Worm (Caenorhabditis elegans) whole organism, young adult: ENCODE measurements around the gene rpl-28.

Experiments used
- B0336.3 ChIP-seq: fragments of 200-800 bp; sonication (Bioruptor generic); IDR thresholded peaks from 2 replicates; pipeline ENCODE4 v1.3.6; 2022; ENCODE audit warnings: missing genetic modification characterization, missing compliant biosample characterization
- D2030.7 ChIP-seq: fragments of 200-800 bp; sonication (Bioruptor generic); IDR thresholded peaks from 2 replicates; pipeline ENCODE4 v1.3.6; 2022; ENCODE audit warnings: missing genetic modification reagents, missing genetic modification characterization, missing compliant biosample characterization
- F10E7.11 ChIP-seq: sonication (generic microtip); optimal IDR thresholded peaks from 2 replicates; lab custom pipeline; 2017; ENCODE audit warnings: mild to moderate bottlenecking, missing genetic modification characterization, moderate library complexity, missing compliant biosample characterization
- F33H1.4 ChIP-seq: fragments of 200-800 bp; sonication (Bioruptor generic); IDR thresholded peaks from 2 replicates; pipeline ENCODE4 v1.3.6; 2022; ENCODE audit warnings: missing genetic modification reagents, missing genetic modification characterization, missing compliant biosample characterization
- F39B2.1 ChIP-seq: fragments of 200-800 bp; sonication (Bioruptor generic); IDR thresholded peaks from 2 replicates; pipeline ENCODE4 v1.3.6; 2022; ENCODE audit warnings: missing genetic modification reagents, missing genetic modification characterization, missing compliant biosample characterization
- F52B5.7 ChIP-seq: sonication (generic microtip); optimal IDR thresholded peaks from 2 replicates; lab custom pipeline; 2016; ENCODE audit warnings: mild to moderate bottlenecking, missing genetic modification characterization, missing compliant biosample characterization
- Y56A3A.18 ChIP-seq: fragments of 200-800 bp; sonication (Bioruptor generic); IDR thresholded peaks from 2 replicates; pipeline ENCODE4 v1.3.6; 2022; ENCODE audit warnings: missing genetic modification reagents, missing genetic modification characterization, missing compliant biosample characterization
- Y79H2A.3 ChIP-seq: fragments of 200-800 bp; sonication (Bioruptor generic); conservative IDR thresholded peaks from 2 replicates; pipeline ENCODE4 v1.3.6; 2022; ENCODE audit warnings: missing genetic modification reagents, missing genetic modification characterization, missing compliant biosample characterization
- aptf-2 ChIP-seq: fragments of 200-800 bp; sonication (Bioruptor generic); conservative IDR thresholded peaks from 2 replicates; pipeline ENCODE4 v1.3.6; 2022; ENCODE audit warnings: missing genetic modification reagents, missing genetic modification characterization, missing compliant biosample characterization
- bed-1 ChIP-seq: fragments of 200-800 bp; sonication (Bioruptor generic); IDR thresholded peaks from 2 replicates; pipeline ENCODE4 v1.3.6; 2022; ENCODE audit warnings: missing genetic modification reagents, missing genetic modification characterization, missing compliant biosample characterization
- ccch-3 ChIP-seq: fragments of 200-800 bp; sonication (Bioruptor generic); optimal IDR thresholded peaks from 2 replicates; lab custom pipeline; 2018; ENCODE audit warnings: mild to moderate bottlenecking, missing genetic modification characterization, missing compliant biosample characterization
- dpff-1 ChIP-seq: sonication (generic microtip); optimal IDR thresholded peaks from 2 replicates; lab custom pipeline; 2017; ENCODE audit warnings: mild to moderate bottlenecking, missing genetic modification characterization, missing compliant biosample characterization
- ekl-4 ChIP-seq: fragments of 200-800 bp; sonication (Bioruptor generic); IDR thresholded peaks from 2 replicates; pipeline ENCODE4 v1.3.6; 2022; ENCODE audit warnings: missing genetic modification reagents, missing genetic modification characterization, missing compliant biosample characterization
- hlh-12 ChIP-seq: sonication (generic microtip); optimal IDR thresholded peaks from 2 replicates; lab custom pipeline; 2016; ENCODE audit warnings: missing genetic modification characterization, missing compliant biosample characterization
- let-607 ChIP-seq, 2 experiments: fragments of 200-800 bp in 1 of 2; sonication (Bioruptor generic) in 1 of 2; sonication (generic microtip) in 1 of 2; optimal IDR thresholded peaks; 2 replicates each; lab custom pipeline; 2016 to 2018; ENCODE audit warnings: mild to moderate bottlenecking in 2 of 2, missing compliant biosample characterization in 2 of 2, missing genetic modification characterization in 2 of 2, moderate library complexity in 2 of 2, missing genotype in 1 of 2
- lin-26 ChIP-seq: fragments of 200-800 bp; sonication (Bioruptor generic); IDR thresholded peaks from 2 replicates; pipeline ENCODE4 v1.3.6; 2022; ENCODE audit warnings: missing genetic modification reagents, missing genetic modification characterization, missing compliant biosample characterization
- lin-35 ChIP-seq, 3 experiments: fragments of 150-350 bp in 2 of 3; sonication (generic microtip) in 1 of 3; optimal IDR thresholded peaks; 2 replicates each; lab custom pipeline; 2014 to 2018; ENCODE audit warnings: missing biosample characterization in 3 of 3, missing genetic modification characterization in 3 of 3, missing genetic modification reagents in 3 of 3
- lin-40 ChIP-seq: sonication (generic microtip); optimal IDR thresholded peaks from 2 replicates; lab custom pipeline; 2016; ENCODE audit warnings: missing genetic modification characterization, mild to moderate bottlenecking, missing compliant biosample characterization, missing genotype, missing genetic modification reagents
- lin-54 ChIP-seq: fragments of 200-800 bp; sonication (Bioruptor generic); optimal IDR thresholded peaks from 2 replicates; lab custom pipeline; 2018; ENCODE audit warnings: mild to moderate bottlenecking, missing genetic modification characterization, missing compliant biosample characterization
- madf-6 ChIP-seq: fragments of 200-800 bp; sonication (Bioruptor generic); IDR thresholded peaks from 2 replicates; pipeline ENCODE4 v1.3.6; 2022; ENCODE audit warnings: missing genetic modification reagents, missing genetic modification characterization, missing compliant biosample characterization
- mes-4 ChIP-seq: sonication (generic microtip); optimal IDR thresholded peaks from 2 replicates; lab custom pipeline; 2016; ENCODE audit warnings: missing genotype, missing genetic modification characterization, missing compliant biosample characterization
- mxl-1 ChIP-seq: sonication (generic microtip); optimal IDR thresholded peaks from 2 replicates; lab custom pipeline; 2016; ENCODE audit warnings: missing genetic modification characterization, missing compliant biosample characterization
- nfyb-1 ChIP-seq: fragments of 200-800 bp; sonication (Bioruptor generic); IDR thresholded peaks from 2 replicates; pipeline ENCODE4 v1.3.6; 2022; ENCODE audit warnings: missing genetic modification reagents, missing genetic modification characterization, missing compliant biosample characterization
- repo-1 ChIP-seq: sonication (generic microtip); optimal IDR thresholded peaks from 2 replicates; lab custom pipeline; 2017; ENCODE audit warnings: mild to moderate bottlenecking, missing genetic modification characterization, missing compliant biosample characterization
- sdz-38 ChIP-seq: sonication (generic microtip); optimal IDR thresholded peaks from 2 replicates; lab custom pipeline; 2016; ENCODE audit warnings: missing genotype, missing genetic modification characterization, missing compliant biosample characterization
- sea-2 ChIP-seq: fragments of 200-800 bp; sonication (Bioruptor generic); IDR thresholded peaks from 2 replicates; pipeline ENCODE4 v1.3.6; 2022; ENCODE audit warnings: missing genetic modification characterization, missing compliant biosample characterization
- sptf-2 ChIP-seq: fragments of 200-800 bp; sonication (Bioruptor generic); optimal IDR thresholded peaks from 2 replicates; lab custom pipeline; 2018; ENCODE audit warnings: mild to moderate bottlenecking, missing genetic modification characterization, missing compliant biosample characterization
- zfh-2 ChIP-seq: fragments of 200-800 bp; sonication (Bioruptor generic); conservative IDR thresholded peaks from 2 replicates; pipeline ENCODE4 v1.3.6; 2022; ENCODE audit warnings: missing genetic modification reagents, missing genetic modification characterization, missing compliant biosample characterization
- ztf-22 ChIP-seq: fragments of 200-800 bp; sonication (Bioruptor generic); optimal IDR thresholded peaks from 2 replicates; lab custom pipeline; 2018; ENCODE audit warnings: mild to moderate bottlenecking, missing genetic modification characterization, moderate library complexity, missing compliant biosample characterization
- ztf-25 ChIP-seq: fragments of 200-800 bp; sonication (Bioruptor generic); IDR thresholded peaks from 2 replicates; pipeline ENCODE4 v1.3.6; 2022; ENCODE audit warnings: missing genetic modification reagents, missing genetic modification characterization, missing compliant biosample characterization
- ztf-28 ChIP-seq: fragments of 200-800 bp; sonication (Bioruptor generic); IDR thresholded peaks from 2 replicates; pipeline ENCODE4 v1.3.6; 2022; ENCODE audit warnings: missing genetic modification reagents, missing genetic modification characterization, missing compliant biosample characterization
- ztf-3 ChIP-seq: fragments of 200-800 bp; sonication (Bioruptor generic); optimal IDR thresholded peaks from 2 replicates; lab custom pipeline; 2018; ENCODE audit warnings: mild to moderate bottlenecking, missing genetic modification characterization, missing compliant biosample characterization

rpl-28 gene

DNA sequence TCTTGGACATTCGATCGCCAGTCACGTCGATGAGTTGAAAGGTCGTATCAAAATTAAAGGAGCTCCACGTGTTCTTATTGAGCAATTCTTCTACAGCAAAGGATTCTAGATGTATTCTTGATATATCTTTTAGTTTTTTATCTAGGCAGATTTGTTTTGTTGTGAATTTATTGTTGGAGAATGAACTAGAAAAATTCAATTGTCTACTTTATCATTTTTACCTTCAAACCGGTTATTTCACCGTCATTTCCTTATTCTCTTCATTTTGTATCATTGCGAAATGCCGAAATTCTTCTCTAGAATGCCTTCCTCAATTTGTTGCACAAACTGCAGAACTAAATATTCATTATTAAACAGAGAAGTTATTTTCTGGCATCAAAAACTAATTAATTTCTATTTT, 1.3 kb upstream of the rpl-28 start, which contains the start of gene R11D1.10 (continued):
- TF ChIP-seq F52B5.7 (tag; lab: Kevin White, UChicago) (no peak), ztf-3 (no peak), Y79H2A.3 (GFP tag; lab: Robert Waterston, UW) (no peak)

DNA sequence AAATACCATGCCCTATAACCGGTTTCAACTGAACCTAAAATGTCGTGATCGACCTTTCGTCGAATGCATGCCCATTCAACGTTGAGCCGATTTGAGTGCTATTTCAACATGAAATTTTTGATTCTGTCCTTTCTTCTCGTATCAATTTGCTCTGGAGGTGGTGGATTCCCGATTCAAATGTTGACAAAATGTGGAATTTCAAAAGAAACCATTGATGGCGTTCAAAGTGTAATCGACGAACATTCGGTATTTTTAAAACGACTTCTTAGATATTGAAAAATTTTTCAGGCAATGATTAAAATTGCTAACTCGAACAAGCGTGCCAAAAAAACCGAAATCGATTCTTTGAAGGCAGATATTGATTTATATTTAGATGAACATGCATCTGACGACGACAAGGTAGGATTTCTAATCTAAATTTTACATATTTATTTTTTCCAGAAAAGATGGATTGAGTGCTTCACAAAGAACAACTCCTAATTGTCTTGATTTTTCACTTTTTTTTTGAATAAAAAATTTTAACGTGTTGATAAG, 741 bp downstream of the rpl-28 start, which contains the start of gene R11D1.13:
Gene R11D1.13, plus strand, starts transcription at position 51 of the 534 bp plus-strand sequence.
- 0 out of 2 replicates have a peak, but pooled peaks have one; percentile 29 for TF ChIP-seq nfyb-1
- TF ChIP-seq ekl-4 (GFP tag; lab: Robert Waterston, UW), result 0 out of 2 replicates have a peak, but pooled peaks have one; percentile 34
- TF ChIP-seq lin-54 (GFP tag; lab: Kevin White, UChicago), result peak; percentile 9
- TF ChIP-seq lin-40 (tag; lab: Kevin White, UChicago), result no peak
- peak in 1 of 3 experiments; percentile 5 for TF ChIP-seq lin-35 (GFP tag; optimal IDR thresholded peaks at IDR 0.05; lab: Kevin White, UChicago)
- TF ChIP-seq sea-2 (GFP tag; lab: Robert Waterston, UW), result no peak
- peak; percentile 51 for TF ChIP-seq B0336.3 (GFP tag; lab: Robert Waterston, UW)
- TF ChIP-seq madf-6 (GFP tag; lab: Robert Waterston, UW), result peak; percentile 54; the same call in 1 of the 2 replicates

DNA sequence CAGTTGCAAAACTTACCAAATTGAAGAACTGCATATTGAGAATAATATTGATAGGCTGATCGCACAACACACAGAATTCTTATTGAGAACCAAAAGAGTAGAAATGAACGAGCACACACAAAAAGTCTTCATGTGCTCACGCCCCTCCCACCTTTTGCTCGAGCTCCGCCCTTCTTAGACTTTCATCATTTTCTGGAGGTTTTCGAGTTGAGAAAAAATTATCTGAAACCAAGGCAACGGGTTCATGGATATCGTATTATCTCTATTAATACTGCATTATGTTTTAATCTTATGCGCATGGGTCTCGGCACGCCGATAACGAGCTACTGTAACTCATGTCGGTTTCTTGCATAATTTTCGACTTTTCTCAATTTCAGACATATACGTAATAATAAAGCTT, 2.0 kb downstream of the rpl-28 start, which contains the start of gene R11D1.12:
Gene R11D1.12, minus strand, starts transcription at position 101 of the 400 bp plus-strand sequence.
- TF ChIP-seq F39B2.1 (GFP tag; lab: Robert Waterston, UW), result no peak

DNA sequence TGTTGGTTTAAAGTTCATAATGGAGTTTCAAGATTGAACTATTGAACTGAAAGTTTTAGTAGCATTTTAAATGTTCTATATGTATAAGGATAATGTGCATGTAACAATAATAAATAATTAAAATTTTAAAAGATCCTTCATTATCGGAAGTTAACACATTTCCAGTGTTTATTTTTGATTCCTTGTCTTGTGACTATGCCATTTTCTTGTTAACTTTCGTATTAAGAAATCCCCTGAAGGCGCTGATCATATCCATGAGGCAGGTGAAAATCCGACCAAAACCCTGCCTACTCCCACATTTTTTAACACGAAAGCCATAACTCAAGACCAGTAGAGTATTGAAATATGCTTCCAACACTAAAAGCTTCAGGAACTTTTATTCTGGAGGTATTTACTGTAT, 8.2 kb downstream of the rpl-28 start, which contains the start of gene R11D1.7:
Gene R11D1.7, plus strand, starts transcription at position 301 of the 400 bp plus-strand sequence.
- TF ChIP-seq lin-26 (GFP tag; lab: Robert Waterston, UW) (no peak), sdz-38 (no peak), sptf-2 (GFP tag; lab: Kevin White, UChicago) (no peak), ztf-22 (GFP tag; lab: Kevin White, UChicago) (no peak), aptf-2 (GFP tag; lab: Robert Waterston, UW) (no peak), mxl-1 (tag; lab: Kevin White, UChicago) (no peak), dpff-1 (no peak)

DNA sequence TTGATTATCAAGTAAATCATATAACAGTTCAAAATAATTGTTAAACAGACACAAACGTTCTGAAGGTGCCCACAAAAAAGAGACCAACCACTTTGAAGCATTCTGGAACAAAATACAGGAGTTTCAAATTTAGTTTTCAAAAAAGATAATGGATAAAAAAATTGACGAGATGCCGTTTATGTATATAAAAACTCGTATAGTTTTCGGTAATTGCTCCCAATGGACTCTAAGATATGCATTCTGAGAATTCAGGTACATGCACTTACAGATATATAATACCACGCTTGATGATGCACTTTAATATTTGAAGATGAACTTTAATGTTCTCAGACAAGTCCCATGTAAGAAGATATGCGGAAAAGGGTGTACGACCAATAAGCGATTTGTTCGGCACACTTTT, 9.3 kb downstream of the rpl-28 start, which contains the start of gene str-181:
Gene str-181, minus strand, starts transcription at position 101 of the 400 bp plus-strand sequence.
- TF ChIP-seq lin-40 (tag; lab: Kevin White, UChicago) (no peak), mes-4 (tag; lab: Kevin White, UChicago) (no peak), zfh-2 (GFP tag; lab: Robert Waterston, UW) (no peak), let-607 (tag; optimal IDR thresholded peaks at IDR 0.05; lab: Kevin White, UChicago) (no peak), D2030.7 (no peak), hlh-12 (tag; lab: Kevin White, UChicago) (no peak), bed-1 (GFP tag; lab: Robert Waterston, UW) (no peak), F10E7.11 (tag; lab: Kevin White, UChicago) (no peak), Y56A3A.18 (no peak), ccch-3 (GFP tag; lab: Kevin White, UChicago) (no peak), mxl-1 (tag; lab: Kevin White, UChicago) (no peak), F33H1.4 (no peak), ztf-28 (GFP tag; lab: Robert Waterston, UW) (no peak), repo-1 (no peak), ztf-25 (GFP tag; lab: Robert Waterston, UW) (no peak)
- TF ChIP-seq, all 124 proteins: peak for 0
